Fruit fly (Drosophila melanogaster) whole organism, embryonic: ENCODE data around the gene CG42489.

Experiments
- Aef1 ChIP-seq: fragments of 200-800 bp; sonication (Bioruptor generic); IDR thresholded peaks from 3 replicates; pipeline ENCODE4 v1.3.6; 2022; ENCODE audit warnings: missing biosample characterization, missing genetic modification characterization
- Atf-2 ChIP-seq: fragments of 200-800 bp; sonication (Bioruptor generic); optimal IDR thresholded peaks from 2 replicates; lab custom pipeline; 2016; ENCODE audit warnings: missing biosample characterization, missing genetic modification characterization
- Bgb ChIP-seq: fragments of 200-800 bp; sonication (Bioruptor generic); IDR thresholded peaks from 2 replicates; pipeline ENCODE4 v1.3.6; 2022; ENCODE audit warnings: missing biosample characterization, missing genetic modification characterization; ENCODE audit not compliant: partially characterized antibody
- CG10274 ChIP-seq: fragments of 200-800 bp; sonication (Bioruptor generic); optimal IDR thresholded peaks from 3 replicates; lab custom pipeline; 2017; ENCODE audit warnings: missing biosample characterization, mild to moderate bottlenecking, missing genetic modification characterization
- CG10431 ChIP-seq: fragments of 200-800 bp; sonication (Bioruptor generic); optimal IDR thresholded peaks from 3 replicates; lab custom pipeline; 2018; ENCODE audit warnings: missing biosample characterization, mild to moderate bottlenecking, missing genetic modification characterization
- CG10462 ChIP-seq: fragments of 200-800 bp; sonication (Bioruptor generic); optimal IDR thresholded peaks from 2 replicates; lab custom pipeline; 2016; ENCODE audit warnings: missing biosample characterization, missing genetic modification characterization
- CG11093 ChIP-seq: fragments of 200-800 bp; sonication (Bioruptor generic); IDR thresholded peaks from 3 replicates; pipeline ENCODE4 v1.3.6; 2022; ENCODE audit warnings: missing biosample characterization, missing genetic modification characterization
- CG13894 ChIP-seq: fragments of 200-800 bp; sonication (Bioruptor generic); optimal IDR thresholded peaks from 3 replicates; lab custom pipeline; 2018; ENCODE audit warnings: missing biosample characterization, mild to moderate bottlenecking, missing genetic modification characterization, moderate library complexity
- CG16779 ChIP-seq: fragments of 200-800 bp; sonication (Bioruptor generic); IDR thresholded peaks from 2 replicates; pipeline ENCODE4 v1.3.6; 2022; ENCODE audit warnings: missing biosample characterization, missing genetic modification characterization
- CG16815 ChIP-seq: fragments of 200-800 bp; sonication (Bioruptor generic); optimal IDR thresholded peaks from 3 replicates; lab custom pipeline; 2017; ENCODE audit warnings: missing biosample characterization, mild to moderate bottlenecking, missing genetic modification characterization
- CG17829 ChIP-seq: fragments of 200-800 bp; optimal IDR thresholded peaks from 2 replicates; lab custom pipeline; 2019; ENCODE audit warnings: missing biosample characterization, mild to moderate bottlenecking, missing genetic modification characterization, moderate library complexity
- CG2120 ChIP-seq: fragments of 200-800 bp; sonication (Bioruptor generic); optimal IDR thresholded peaks from 3 replicates; lab custom pipeline; 2016; ENCODE audit warnings: missing biosample characterization, missing genetic modification characterization
- CG2678 ChIP-seq: fragments of 200-800 bp; sonication (Bioruptor generic); optimal IDR thresholded peaks from 3 replicates; lab custom pipeline; 2019; ENCODE audit warnings: missing biosample characterization, mild to moderate bottlenecking, missing genetic modification characterization, moderate library complexity
- CG30403 ChIP-seq: fragments of 200-800 bp; sonication (Bioruptor generic); optimal IDR thresholded peaks from 3 replicates; lab custom pipeline; 2016; ENCODE audit warnings: missing biosample characterization, missing genetic modification characterization
- CG4404 ChIP-seq: fragments of 200-800 bp; sonication (Bioruptor generic); IDR thresholded peaks from 2 replicates; pipeline ENCODE4 v1.3.6; 2022; ENCODE audit warnings: missing biosample characterization, missing genetic modification characterization
- CG4820 ChIP-seq: fragments of 200-800 bp; sonication (Bioruptor generic); optimal IDR thresholded peaks from 3 replicates; lab custom pipeline; 2016; ENCODE audit warnings: missing biosample characterization, missing genetic modification characterization
- CG6765 ChIP-seq: fragments of 200-800 bp; sonication (Bioruptor generic); optimal IDR thresholded peaks from 3 replicates; lab custom pipeline; 2017; ENCODE audit warnings: missing biosample characterization, mild to moderate bottlenecking, missing genetic modification characterization
- CG6854 ChIP-seq: fragments of 200-800 bp; sonication (Bioruptor generic); optimal IDR thresholded peaks from 3 replicates; lab custom pipeline; 2017; ENCODE audit warnings: missing biosample characterization, mild to moderate bottlenecking, missing genetic modification characterization
- CG8359 ChIP-seq: fragments of 200-800 bp; sonication (Bioruptor generic); optimal IDR thresholded peaks from 2 replicates; lab custom pipeline; 2017; ENCODE audit warnings: missing biosample characterization, mild to moderate bottlenecking, missing genetic modification characterization, borderline replicate concordance
- CG8924 ChIP-seq: fragments of 200-800 bp; optimal IDR thresholded peaks from 3 replicates; lab custom pipeline; 2019; ENCODE audit warnings: missing biosample characterization, mild to moderate bottlenecking, missing genetic modification characterization, moderate library complexity
- D19A ChIP-seq: fragments of 200-800 bp; optimal IDR thresholded peaks from 3 replicates; lab custom pipeline; 2019; ENCODE audit warnings: missing biosample characterization, mild to moderate bottlenecking, missing genetic modification characterization, moderate library complexity
- Dip3 ChIP-seq: fragments of 200-800 bp; sonication (Bioruptor generic); optimal IDR thresholded peaks from 3 replicates; lab custom pipeline; 2016; ENCODE audit warnings: missing biosample characterization, missing genetic modification characterization
- Drgx ChIP-seq: fragments of 200-800 bp; sonication (Bioruptor generic); IDR thresholded peaks from 2 replicates; pipeline ENCODE4 v1.3.6; 2022; ENCODE audit warnings: missing biosample characterization, missing genetic modification characterization
- HmgD ChIP-seq: fragments of 200-800 bp; sonication (Bioruptor generic); optimal IDR thresholded peaks from 3 replicates; lab custom pipeline; 2016; ENCODE audit warnings: missing biosample characterization, missing genetic modification characterization
- Lim3 ChIP-seq: fragments of 200-800 bp; sonication (Bioruptor generic); IDR thresholded peaks from 2 replicates; pipeline ENCODE4 v1.3.6; 2022; ENCODE audit warnings: missing biosample characterization, missing genetic modification characterization
- MESR4 ChIP-seq: fragments of 200-800 bp; sonication (Bioruptor generic); optimal IDR thresholded peaks from 2 replicates; lab custom pipeline; 2018; ENCODE audit warnings: missing biosample characterization, mild to moderate bottlenecking, missing genetic modification characterization, moderate library complexity
- Med ChIP-seq: fragments of 200-800 bp; sonication (Bioruptor generic); peaks from one replicate; lab custom pipeline; 2016; ENCODE audit warnings: missing biosample characterization, missing genetic modification characterization, mild to moderate bottlenecking, inconsistent platforms, moderate library complexity
- NC2α ChIP-seq: fragments of 200-800 bp; sonication (Bioruptor generic); optimal IDR thresholded peaks from 2 replicates; lab custom pipeline; 2016; ENCODE audit warnings: missing biosample characterization, missing genetic modification characterization
- Nf-YA ChIP-seq: fragments of 200-800 bp; sonication (Bioruptor generic); IDR thresholded peaks from 2 replicates; pipeline ENCODE4 v1.3.6; 2022; ENCODE audit warnings: missing biosample characterization, missing genetic modification characterization
- PHDP ChIP-seq: fragments of 200-800 bp; sonication (Bioruptor generic); optimal IDR thresholded peaks from 3 replicates; lab custom pipeline; 2018; ENCODE audit warnings: missing biosample characterization, mild to moderate bottlenecking, missing genetic modification characterization, moderate library complexity
- Poxn ChIP-seq: fragments of 200-800 bp; sonication (Bioruptor generic); IDR thresholded peaks from 2 replicates; pipeline ENCODE4 v1.3.6; 2022; ENCODE audit warnings: missing biosample characterization, missing genetic modification characterization
- Xrp1 ChIP-seq: fragments of 200-800 bp; sonication (Bioruptor generic); IDR thresholded peaks from 2 replicates; pipeline ENCODE4 v1.3.6; 2022; ENCODE audit warnings: missing biosample characterization, missing genetic modification characterization
- al ChIP-seq: fragments of 200-800 bp; sonication (Bioruptor generic); IDR thresholded peaks from 2 replicates; pipeline ENCODE4 v1.3.6; 2022; ENCODE audit warnings: missing biosample characterization, missing genetic modification characterization
- az2 ChIP-seq: fragments of 200-800 bp; sonication (Bioruptor generic); optimal IDR thresholded peaks from 3 replicates; lab custom pipeline; 2016; ENCODE audit warnings: missing biosample characterization, missing genetic modification characterization
- chinmo ChIP-seq: fragments of 200-800 bp; sonication (Bioruptor generic); IDR thresholded peaks from 4 replicates; pipeline ENCODE4 v1.3.6; 2022; ENCODE audit warnings: missing biosample characterization, missing genetic modification characterization; ENCODE audit not compliant: partially characterized antibody
- crp ChIP-seq, 2 experiments: fragments of 200-800 bp; sonication (Bioruptor generic); optimal IDR thresholded peaks; 2 replicates in 1 of 2; 3 replicates in 1 of 2; lab custom pipeline; 2017; ENCODE audit warnings: missing biosample characterization in 2 of 2, missing genetic modification characterization in 2 of 2, mild to moderate bottlenecking in 1 of 2, moderate library complexity in 1 of 2
- dimm ChIP-seq: fragments of 200-800 bp; sonication (Bioruptor generic); IDR thresholded peaks from 2 replicates; pipeline ENCODE4 v1.3.6; 2022; ENCODE audit warnings: missing biosample characterization, missing genetic modification characterization
- ewg ChIP-seq: fragments of 200-800 bp; sonication (Bioruptor generic); optimal IDR thresholded peaks from 3 replicates; lab custom pipeline; 2017; ENCODE audit warnings: mild to moderate bottlenecking, missing biosample characterization, missing genetic modification reagents, missing genetic modification characterization
- hbn ChIP-seq: fragments of 200-800 bp; sonication (Bioruptor generic); IDR thresholded peaks from 2 replicates; pipeline ENCODE4 v1.3.6; 2022; ENCODE audit warnings: missing biosample characterization, missing genetic modification characterization; ENCODE audit not compliant: partially characterized antibody
- jigr1 ChIP-seq: fragments of 200-800 bp; sonication (Bioruptor generic); IDR thresholded peaks from 3 replicates; pipeline ENCODE4 v1.3.6; 2022; ENCODE audit warnings: missing biosample characterization, missing genetic modification characterization
- lab ChIP-seq: fragments of 200-800 bp; sonication (Bioruptor generic); optimal IDR thresholded peaks from 3 replicates; lab custom pipeline; 2017; ENCODE audit warnings: missing biosample characterization, missing genetic modification characterization, mild to moderate bottlenecking, moderate library complexity, missing genetic modification reagents
- lola ChIP-seq, 3 experiments: fragments of >200 bp in 2 of 3; fragments of 200-800 bp in 1 of 3; sonication (Bioruptor generic) in 1 of 3; optimal IDR thresholded peaks; 2 replicates each; lab custom pipeline; 2017 to 2019; ENCODE audit warnings: missing biosample characterization in 3 of 3, missing genetic modification characterization in 3 of 3, mild to moderate bottlenecking in 1 of 3, moderate library complexity in 1 of 3
- maf-S ChIP-seq: fragments of 200-800 bp; sonication (Bioruptor generic); optimal IDR thresholded peaks from 2 replicates; lab custom pipeline; 2016; ENCODE audit warnings: missing biosample characterization, missing genetic modification characterization
- mam ChIP-seq: fragments of 200-800 bp; sonication (Bioruptor generic); optimal IDR thresholded peaks from 3 replicates; lab custom pipeline; 2016; ENCODE audit warnings: missing biosample characterization, missing genetic modification characterization
- odd ChIP-seq: fragments of 200-800 bp; sonication (Bioruptor generic); optimal IDR thresholded peaks from 2 replicates; lab custom pipeline; 2017; ENCODE audit warnings: missing biosample characterization, mild to moderate bottlenecking, missing genetic modification characterization
- tap ChIP-seq: fragments of 200-800 bp; optimal IDR thresholded peaks from 3 replicates; lab custom pipeline; 2019; ENCODE audit warnings: missing biosample characterization, mild to moderate bottlenecking, missing genetic modification characterization, moderate library complexity
- twi ChIP-seq: fragments of 200-800 bp; optimal IDR thresholded peaks from 2 replicates; lab custom pipeline; 2019; ENCODE audit warnings: missing biosample characterization, mild to moderate bottlenecking, missing genetic modification characterization, moderate library complexity
- yki ChIP-seq: fragments of >200 bp; optimal IDR thresholded peaks from 3 replicates; lab custom pipeline; 2018
- zf30C ChIP-seq: fragments of 200-800 bp; sonication (Bioruptor generic); optimal IDR thresholded peaks from 3 replicates; lab custom pipeline; 2018; ENCODE audit warnings: missing biosample characterization, mild to moderate bottlenecking, missing genetic modification characterization

The CG42489 gene

DNA sequence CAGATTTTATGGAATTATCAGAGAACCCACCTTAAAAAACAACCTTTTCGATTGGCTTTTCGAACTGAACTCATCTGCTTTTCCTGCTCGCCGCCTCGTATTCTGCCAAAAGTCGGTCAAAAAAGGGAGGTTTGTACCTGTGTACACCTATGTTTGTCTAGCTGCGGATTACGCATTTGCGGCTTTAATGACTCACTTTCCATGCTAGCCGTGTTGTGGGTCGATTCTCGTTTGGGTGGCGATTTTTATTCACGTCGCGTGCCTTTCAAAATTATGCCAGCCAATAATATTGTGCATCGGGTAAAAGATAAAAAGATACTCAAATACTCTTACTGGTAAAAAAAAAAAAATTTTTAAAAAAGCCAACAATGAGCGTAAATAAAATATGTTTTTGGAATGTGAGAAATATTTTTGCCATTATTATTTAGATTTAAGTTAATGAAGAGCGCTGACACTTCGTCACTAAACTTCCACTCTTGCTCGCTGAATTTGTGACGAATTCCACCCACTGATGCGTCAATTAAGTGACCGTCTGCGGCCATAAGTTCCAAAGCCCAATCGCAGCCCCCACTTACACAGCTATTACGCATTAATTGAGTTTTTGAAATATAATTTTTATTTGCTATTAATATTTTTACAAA, 8.9 kb downstream of the CG42489 start, which contains the start of gene Cyp313b1 (continued):
- TF ChIP-seq CG8924 (tag; lab: Kevin White, UChicago) (no peak), CG30403 (GFP tag; lab: Kevin White, UChicago) (peak; percentile 1), CG2120 (GFP tag; lab: Kevin White, UChicago) (peak; percentile 13), Nf-YA (no peak), lola (GFP tag; optimal IDR thresholded peaks at IDR 0.05; lab: Kevin White, UChicago) (no peak), Drgx (GFP tag; lab: Robert Waterston, UW) (no peak), mam (GFP tag; lab: Kevin White, UChicago) (no peak), chinmo (GFP tag; lab: Robert Waterston, UW) (0 out of 4 replicates have a peak, but pooled peaks have one; percentile 46), az2 (GFP tag; lab: Kevin White, UChicago) (peak; percentile 5), HmgD (no peak), D19A (tag; lab: Kevin White, UChicago) (peak; percentile 34), CG8359 (no peak), CG2678 (peak; percentile 7), CG10274 (GFP tag; lab: Kevin White, UChicago) (no peak), Med (peak; percentile 55)
- TF ChIP-seq, all 482 proteins: peak for 25

DNA sequence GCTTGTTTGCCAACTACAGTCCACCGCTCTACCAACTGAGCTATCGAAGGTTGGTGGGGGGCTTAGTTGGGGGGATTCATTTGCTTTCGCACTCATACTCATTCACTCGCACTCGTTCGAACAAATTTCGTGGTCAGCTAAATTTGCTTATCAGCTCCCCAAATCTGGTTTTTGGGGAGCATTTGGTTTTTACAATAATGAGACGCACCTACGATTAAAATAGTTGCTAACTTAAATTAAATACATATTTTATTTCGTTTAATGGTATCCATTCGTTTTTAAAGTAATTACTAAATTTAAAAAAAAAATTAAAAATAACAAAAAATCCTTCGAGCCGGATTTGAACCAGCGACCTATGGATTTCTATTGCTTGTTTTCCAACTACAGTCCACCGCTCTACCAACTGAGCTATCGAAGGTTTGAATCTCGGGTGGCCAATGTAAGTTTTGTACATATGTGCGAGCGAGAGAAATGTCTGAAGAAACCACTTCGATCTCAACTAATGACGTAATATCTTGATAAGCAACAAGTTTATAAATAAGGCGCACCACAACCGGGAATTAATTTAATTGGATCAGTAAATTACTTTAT, 12.1 kb downstream of the CG42489 start:
- no peak for TF ChIP-seq NC2α (GFP tag; lab: Kevin White, UChicago)
- TF ChIP-seq yki (lab: Kevin White, UChicago): no peak
- no peak for TF ChIP-seq Lim3 (GFP tag; lab: Robert Waterston, UW)
- no peak for TF ChIP-seq tap (tag; lab: Kevin White, UChicago)
- no peak for TF ChIP-seq zf30C (GFP tag; lab: Kevin White, UChicago)
- TF ChIP-seq twi: no peak
- no peak for TF ChIP-seq ewg
- no peak for TF ChIP-seq CG6854 (GFP tag; lab: Kevin White, UChicago)
- TF ChIP-seq maf-S (GFP tag; lab: Kevin White, UChicago): no peak
- TF ChIP-seq odd (GFP tag; lab: Kevin White, UChicago): no peak
- TF ChIP-seq Xrp1 (GFP tag; lab: Robert Waterston, UW): 0 out of 2 replicates have a peak, but pooled peaks have one; percentile 11
- no peak for TF ChIP-seq CG10431 (GFP tag; lab: Kevin White, UChicago)
- no peak for TF ChIP-seq MESR4 (GFP tag; lab: Kevin White, UChicago)
- no peak for TF ChIP-seq CG6765 (GFP tag; lab: Kevin White, UChicago)
- no peak for TF ChIP-seq lab (GFP tag; lab: Kevin White, UChicago)
- TF ChIP-seq PHDP (tag; lab: Kevin White, UChicago): no peak
- TF ChIP-seq jigr1: no peak
- TF ChIP-seq CG11093 (GFP tag; lab: Robert Waterston, UW): no peak
- TF ChIP-seq al (GFP tag; lab: Robert Waterston, UW): no peak
- TF ChIP-seq dimm: no peak
- no peak for TF ChIP-seq CG16815 (GFP tag; lab: Kevin White, UChicago)
- TF ChIP-seq Atf-2 (GFP tag; lab: Kevin White, UChicago): no peak
- no peak for TF ChIP-seq CG17829 (tag; lab: Kevin White, UChicago)
- peak; percentile 9 for TF ChIP-seq CG2678
- no peak for TF ChIP-seq Dip3 (GFP tag; lab: Kevin White, UChicago)
- no peak for TF ChIP-seq Poxn (GFP tag; lab: Robert Waterston, UW)
- no peak for TF ChIP-seq hbn (GFP tag; lab: Robert Waterston, UW)
- TF ChIP-seq CG4820 (GFP tag; lab: Kevin White, UChicago): no peak
- no peak for TF ChIP-seq CG13894 (tag; lab: Kevin White, UChicago)
- TF ChIP-seq CG4404 (GFP tag; lab: Robert Waterston, UW): no peak
- TF ChIP-seq Bgb (GFP tag; lab: Robert Waterston, UW): peak; percentile 57
- TF ChIP-seq Aef1: no peak
- TF ChIP-seq CG10462 (GFP tag; lab: Kevin White, UChicago): no peak
- no peak for TF ChIP-seq CG16779 (GFP tag; lab: Robert Waterston, UW)
- TF ChIP-seq crp (GFP tag; optimal IDR thresholded peaks at IDR 0.05; lab: Kevin White, UChicago): no peak
